Worm (Caenorhabditis elegans) whole organism, L2 larva: ENCODE data around the gene txt-8.

Experiments used
- C34F6.9 ChIP-seq: fragments of 150-350 bp; optimal IDR thresholded peaks from 2 replicates; lab custom pipeline; 2014; ENCODE audit warnings: missing biosample characterization, missing genetic modification characterization
- F13H6.1 ChIP-seq: sonication (generic microtip); optimal IDR thresholded peaks from 2 replicates; lab custom pipeline; 2016; ENCODE audit warnings: missing genetic modification characterization, missing compliant biosample characterization
- R02D3.7 ChIP-seq: fragments of 150-350 bp; optimal IDR thresholded peaks from 2 replicates; lab custom pipeline; 2014; ENCODE audit warnings: missing biosample characterization, missing genetic modification characterization
- ZK546.5 ChIP-seq: sonication (generic microtip); optimal IDR thresholded peaks from 2 replicates; lab custom pipeline; 2017; ENCODE audit warnings: missing biosample characterization, missing genetic modification characterization
- blmp-1 ChIP-seq: sonication (generic microtip); optimal IDR thresholded peaks from 2 replicates; lab custom pipeline; 2017; ENCODE audit warnings: missing genetic modification characterization, mild to moderate bottlenecking, missing compliant biosample characterization, antibody characterized with exemption, moderate library complexity; ENCODE audit not compliant: insufficient read depth
- ceh-16 ChIP-seq: fragments of 150-350 bp; optimal IDR thresholded peaks from 2 replicates; lab custom pipeline; 2014; ENCODE audit warnings: missing biosample characterization, missing genetic modification characterization
- crh-2 ChIP-seq: sonication (generic microtip); optimal IDR thresholded peaks from 2 replicates; lab custom pipeline; 2017; ENCODE audit warnings: missing biosample characterization, missing genetic modification characterization
- dmd-4 ChIP-seq: sonication (generic microtip); optimal IDR thresholded peaks from 2 replicates; lab custom pipeline; 2017; ENCODE audit warnings: missing biosample characterization, missing genetic modification characterization
- egl-27 ChIP-seq: sonication (generic microtip); optimal IDR thresholded peaks from 3 replicates; lab custom pipeline; 2017; ENCODE audit warnings: missing biosample characterization, missing genetic modification reagents, missing genetic modification characterization
- elt-1 ChIP-seq: fragments of 150-350 bp; optimal IDR thresholded peaks from 2 replicates; lab custom pipeline; 2014; ENCODE audit warnings: missing biosample characterization, missing genetic modification characterization
- elt-3 ChIP-seq: sonication (generic microtip); optimal IDR thresholded peaks from 2 replicates; lab custom pipeline; 2017; ENCODE audit warnings: missing biosample characterization, missing genetic modification characterization
- fos-1 ChIP-seq: fragments of 150-350 bp; optimal IDR thresholded peaks from 2 replicates; lab custom pipeline; 2014; ENCODE audit warnings: missing biosample characterization, missing genetic modification characterization
- gmeb-1 ChIP-seq: fragments of 150-350 bp; optimal IDR thresholded peaks from 2 replicates; lab custom pipeline; 2014; ENCODE audit warnings: missing biosample characterization, missing genetic modification characterization
- lin-11 ChIP-seq: fragments of 150-350 bp; sonication (generic microtip); optimal IDR thresholded peaks from 2 replicates; lab custom pipeline; 2014; ENCODE audit warnings: missing biosample characterization, missing genetic modification characterization, inconsistent platforms, mixed read lengths
- lin-39 ChIP-seq: fragments of 150-350 bp; optimal IDR thresholded peaks from 2 replicates; lab custom pipeline; 2014; ENCODE audit warnings: missing biosample characterization, missing genetic modification reagents, missing genetic modification characterization
- lsy-2 ChIP-seq, 2 experiments: fragments of 150-350 bp in 1 of 2; sonication (generic microtip) in 1 of 2; optimal IDR thresholded peaks; 2 replicates each; lab custom pipeline; 2014 to 2017; ENCODE audit warnings: missing biosample characterization in 2 of 2, missing genetic modification characterization in 2 of 2
- mab-5 ChIP-seq: fragments of 150-350 bp; optimal IDR thresholded peaks from 2 replicates; lab custom pipeline; 2014; ENCODE audit warnings: missing biosample characterization, missing genetic modification characterization
- mbf-1 ChIP-seq: sonication (generic microtip); optimal IDR thresholded peaks from 2 replicates; lab custom pipeline; 2017; ENCODE audit warnings: missing biosample characterization, missing genetic modification characterization
- mdl-1 ChIP-seq, 2 experiments: fragments of 150-350 bp in 1 of 2; sonication (generic microtip) in 1 of 2; optimal IDR thresholded peaks; 2 replicates each; lab custom pipeline; 2017; ENCODE audit warnings: missing biosample characterization in 2 of 2, missing genetic modification characterization in 2 of 2
- nhr-10 ChIP-seq: sonication (generic microtip); optimal IDR thresholded peaks from 2 replicates; lab custom pipeline; 2017; ENCODE audit warnings: missing biosample characterization, missing genetic modification characterization
- nhr-11 ChIP-seq: fragments of 150-350 bp; optimal IDR thresholded peaks from 2 replicates; lab custom pipeline; 2014; ENCODE audit warnings: missing biosample characterization, missing genetic modification characterization
- nhr-12 ChIP-seq: fragments of 150-350 bp; optimal IDR thresholded peaks from 2 replicates; lab custom pipeline; 2014; ENCODE audit warnings: missing biosample characterization, missing genetic modification characterization
- nhr-129 ChIP-seq: fragments of 150-350 bp; optimal IDR thresholded peaks from 2 replicates; lab custom pipeline; 2014; ENCODE audit warnings: missing biosample characterization, missing genetic modification characterization
- nhr-23 ChIP-seq: fragments of 150-350 bp; optimal IDR thresholded peaks from 2 replicates; lab custom pipeline; 2014; ENCODE audit warnings: missing biosample characterization, missing genetic modification reagents, missing genetic modification characterization
- nhr-6 ChIP-seq: fragments of 150-350 bp; optimal IDR thresholded peaks from 2 replicates; lab custom pipeline; 2014; ENCODE audit warnings: missing biosample characterization, missing genetic modification characterization
- nhr-77 ChIP-seq: fragments of 150-350 bp; optimal IDR thresholded peaks from 2 replicates; lab custom pipeline; 2014; ENCODE audit warnings: missing biosample characterization, missing genetic modification characterization
- sem-4 ChIP-seq: fragments of 150-350 bp; optimal IDR thresholded peaks from 2 replicates; lab custom pipeline; 2014; ENCODE audit warnings: missing biosample characterization, missing genetic modification reagents, missing genetic modification characterization
- sma-3 ChIP-seq: sonication (generic microtip); optimal IDR thresholded peaks from 2 replicates; lab custom pipeline; 2016; ENCODE audit warnings: missing genetic modification reagents, missing genetic modification characterization, missing compliant biosample characterization
- sma-9 ChIP-seq, 2 experiments: fragments of 150-350 bp in 1 of 2; sonication (generic microtip) in 1 of 2; optimal IDR thresholded peaks; 2 replicates each; lab custom pipeline; 2014 to 2016; ENCODE audit warnings: missing genetic modification characterization in 2 of 2, mild to moderate bottlenecking in 1 of 2, missing biosample characterization in 1 of 2, missing compliant biosample characterization in 1 of 2, missing genetic modification reagents in 1 of 2, moderate library complexity in 1 of 2
- snpc-4 ChIP-seq: fragments of 150-350 bp; optimal IDR thresholded peaks from 2 replicates; lab custom pipeline; 2014; ENCODE audit warnings: missing biosample characterization, missing genetic modification characterization
- unc-39 ChIP-seq: fragments of 150-350 bp; optimal IDR thresholded peaks from 2 replicates; lab custom pipeline; 2014; ENCODE audit warnings: missing biosample characterization, missing genetic modification characterization
- unc-55 ChIP-seq: fragments of 150-350 bp; sonication (generic microtip); optimal IDR thresholded peaks from 3 replicates; lab custom pipeline; 2014; ENCODE audit warnings: missing biosample characterization, missing genetic modification reagents, missing genetic modification characterization
- zag-1 ChIP-seq: fragments of 150-350 bp; optimal IDR thresholded peaks from 2 replicates; lab custom pipeline; 2014; ENCODE audit warnings: missing biosample characterization, missing genetic modification characterization
- ztf-1 ChIP-seq: fragments of 200-800 bp; sonication (Bioruptor generic); conservative IDR thresholded peaks from 2 replicates; pipeline ENCODE4 v1.3.6; 2022; ENCODE audit warnings: missing genetic modification characterization, missing compliant biosample characterization
- ztf-11 ChIP-seq: sonication (generic microtip); optimal IDR thresholded peaks from 2 replicates; lab custom pipeline; 2017; ENCODE audit warnings: missing biosample characterization, missing genetic modification characterization
- ztf-4 ChIP-seq: fragments of 150-350 bp; optimal IDR thresholded peaks from 2 replicates; lab custom pipeline; 2014; ENCODE audit warnings: missing biosample characterization, missing genetic modification characterization

Gene txt-8

ce11 chrV:18414051-18414450, at the start of gene txt-8:
Gene txt-8, plus strand, starts transcription at chrV:18414351.
- no peak for TF ChIP-seq ztf-11 (tag; lab: Kevin White, UChicago)
- TF ChIP-seq unc-39 (tag; lab: Kevin White, UChicago), result no peak
- TF ChIP-seq mab-5 (tag; lab: Kevin White, UChicago), result no peak
- TF ChIP-seq lsy-2 (tag; optimal IDR thresholded peaks at IDR 0.05; lab: Kevin White, UChicago), result no peak
- TF ChIP-seq R02D3.7 (tag; lab: Kevin White, UChicago), result no peak
- no peak for TF ChIP-seq lin-11 (tag; lab: Kevin White, UChicago)
- no peak for TF ChIP-seq blmp-1 (tag; lab: Kevin White, UChicago)
- no peak for TF ChIP-seq nhr-77 (tag; lab: Kevin White, UChicago)
- no peak for TF ChIP-seq nhr-10 (tag; lab: Kevin White, UChicago)
- no peak for TF ChIP-seq nhr-6

- no peak for TF ChIP-seq egl-27 (tag; lab: Kevin White, UChicago)
- no peak for TF ChIP-seq sem-4 (tag; lab: Kevin White, UChicago)
- TF ChIP-seq zag-1 (tag; lab: Kevin White, UChicago), result no peak
Observed at ce11 chrV:18364558-18364957, 49.6 kb upstream of the txt-8 start, which contains the start of gene C08E8.9. Gene C08E8.9, plus strand, starts transcription at chrV:18364858.

DNA sequence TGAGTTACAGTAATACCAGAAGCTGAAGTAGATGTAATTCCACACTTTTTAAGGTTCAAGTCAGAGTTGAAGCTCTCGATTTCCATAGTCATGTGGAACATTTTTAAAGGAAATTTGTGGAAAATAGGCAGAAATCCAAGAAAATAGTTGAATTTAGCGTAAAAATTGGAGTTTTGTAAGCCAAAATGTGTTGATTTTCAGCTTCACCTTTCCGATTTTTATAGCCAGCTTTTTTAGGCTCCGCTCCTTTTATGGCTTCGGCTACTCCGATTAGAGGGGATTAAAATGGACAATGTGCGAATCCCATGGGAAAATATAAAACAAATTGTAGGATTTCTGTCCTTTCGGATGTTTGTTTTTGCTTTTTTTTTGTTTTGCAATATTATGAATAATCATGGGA, 45.8 kb upstream of the txt-8 start, which contains the start of gene C08E8.6:
Gene C08E8.6 (minus strand): TSS at position 101 of the 400 bp plus-strand sequence.
- TF ChIP-seq mbf-1 (tag; lab: Kevin White, UChicago) (no peak), gmeb-1 (no peak), ztf-1 (no peak), lsy-2 (tag; optimal IDR thresholded peaks at IDR 0.05; lab: Kevin White, UChicago) (no peak), blmp-1 (tag; lab: Kevin White, UChicago) (no peak)
- TF ChIP-seq, all 48 proteins: peak for 0

ce11 chrV:18371028-18371427, 43.1 kb upstream of the txt-8 start:
- TF ChIP-seq nhr-23 (tag; lab: Kevin White, UChicago) (no peak), lin-39 (tag; lab: Kevin White, UChicago) (no peak), ztf-4 (tag; lab: Kevin White, UChicago) (no peak), snpc-4 (no peak), ztf-1 (no peak), nhr-12 (tag; lab: Kevin White, UChicago) (no peak), blmp-1 (tag; lab: Kevin White, UChicago) (no peak), nhr-6 (no peak), unc-39 (tag; lab: Kevin White, UChicago) (no peak), unc-55 (GFP tag; lab: Kevin White, UChicago) (no peak)

ce11 chrV:18371579-18371978, 42.6 kb upstream of the txt-8 start, which contains the start of gene C08E8.4:
Gene C08E8.4, plus strand, starts transcription at chrV:18371846.
- TF ChIP-seq zag-1 (tag; lab: Kevin White, UChicago) (no peak), fos-1 (tag; lab: Kevin White, UChicago) (peak; percentile 51), crh-2 (tag; lab: Kevin White, UChicago) (peak; percentile 8)
- TF ChIP-seq, all 48 proteins: peak for 2

DNA sequence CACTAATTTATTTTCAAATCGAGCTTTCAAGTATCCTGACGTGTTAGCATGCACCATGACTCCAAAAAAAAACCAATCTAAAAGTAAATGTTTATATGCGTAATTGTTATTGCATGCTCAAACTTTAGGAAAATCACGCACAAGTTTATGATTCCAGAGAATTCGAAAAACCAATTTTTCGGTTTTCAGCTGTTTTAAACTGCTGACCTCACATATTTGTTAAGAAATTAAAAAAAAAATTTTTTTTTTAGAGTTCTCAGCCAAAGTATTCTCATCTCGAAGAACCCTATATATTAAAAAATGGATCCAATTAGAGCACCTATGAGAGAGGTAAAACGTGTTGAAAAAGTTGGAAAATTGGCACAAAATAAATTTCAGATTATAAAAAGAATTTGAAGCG, 40.0 kb upstream of the txt-8 start, which contains the start of gene Y51A2B.2:
Gene Y51A2B.2 (plus strand): TSS at position 301 of the 400 bp plus-strand sequence.
- no peak for TF ChIP-seq ceh-16 (tag; lab: Kevin White, UChicago)
- TF ChIP-seq zag-1 (tag; lab: Kevin White, UChicago), result no peak
- TF ChIP-seq sma-9 (GFP tag; optimal IDR thresholded peaks at IDR 0.05; lab: Kevin White, UChicago), result no peak
- no peak for TF ChIP-seq sma-9 (tag; optimal IDR thresholded peaks at IDR 0.05; lab: Kevin White, UChicago)

DNA sequence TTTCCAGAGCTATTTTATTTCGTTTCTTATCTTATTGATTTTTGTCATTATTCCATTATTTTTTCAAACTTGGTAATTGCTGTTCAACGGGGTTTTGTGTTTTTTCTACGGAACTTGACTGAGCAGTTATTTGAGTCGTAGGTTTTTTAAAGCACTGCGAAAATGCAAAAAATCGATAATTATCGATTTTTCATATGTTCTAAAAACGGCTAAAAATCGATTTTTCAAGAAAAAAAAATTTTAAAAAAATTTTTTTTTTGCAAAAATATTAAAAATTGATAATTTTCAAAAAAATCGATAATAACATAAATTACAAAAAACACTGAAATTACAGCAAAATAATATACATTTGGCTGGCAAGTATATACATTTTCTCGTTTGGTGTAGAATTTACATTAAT, 38.6 kb upstream of the txt-8 start:
- TF ChIP-seq mdl-1 (tag; optimal IDR thresholded peaks at IDR 0.05; lab: Kevin White, UChicago), result no peak
- TF ChIP-seq sma-3 (GFP tag; lab: Kevin White, UChicago), result no peak
- no peak for TF ChIP-seq dmd-4 (tag; lab: Kevin White, UChicago)
- TF ChIP-seq F13H6.1, result no peak
- TF ChIP-seq C34F6.9 (tag; lab: Kevin White, UChicago), result no peak
- no peak for TF ChIP-seq lsy-2 (tag; optimal IDR thresholded peaks at IDR 0.05; lab: Kevin White, UChicago)
- no peak for TF ChIP-seq ZK546.5 (tag; lab: Kevin White, UChicago)
- no peak for TF ChIP-seq elt-1 (tag; lab: Kevin White, UChicago)
- no peak for TF ChIP-seq nhr-77 (tag; lab: Kevin White, UChicago)
- TF ChIP-seq nhr-12 (tag; lab: Kevin White, UChicago), result no peak
- no peak for TF ChIP-seq nhr-11 (tag; lab: Kevin White, UChicago)
- TF ChIP-seq mab-5 (tag; lab: Kevin White, UChicago), result no peak
- no peak for TF ChIP-seq nhr-129
- no peak for TF ChIP-seq elt-3 (tag; lab: Kevin White, UChicago)
- TF ChIP-seq ztf-1, result no peak
- TF ChIP-seq, all 48 proteins: peak for 0
